Worm (Caenorhabditis elegans) whole organism, mixed stage, embryonic: ENCODE results near the gene Y57G7A.5.
A peak's percentile ranks its signal among the peaks of the same experiment; 100 is the strongest.

Experiments
- blmp-1 ChIP-seq: fragments of 150-350 bp; optimal IDR thresholded peaks from 2 replicates; lab custom pipeline; 2014; ENCODE audit warnings: missing biosample characterization, missing genetic modification characterization
- elt-1 ChIP-seq: sonication (generic microtip); optimal IDR thresholded peaks from 2 replicates; lab custom pipeline; 2017; ENCODE audit warnings: missing genetic modification characterization, mild to moderate bottlenecking, missing compliant biosample characterization, antibody characterized with exemption, moderate library complexity, borderline replicate concordance; ENCODE audit not compliant: insufficient read depth
- hlh-1 ChIP-seq: fragments of 150-350 bp; optimal IDR thresholded peaks from 2 replicates; lab custom pipeline; 2014; ENCODE audit warnings: missing biosample characterization, missing genetic modification reagents, missing genetic modification characterization
- lin-13 ChIP-seq: fragments of 150-350 bp; optimal IDR thresholded peaks from 2 replicates; lab custom pipeline; 2014; ENCODE audit warnings: missing biosample characterization, missing genetic modification characterization
- nhr-237 ChIP-seq: fragments of 150-350 bp; optimal IDR thresholded peaks from 2 replicates; lab custom pipeline; 2014; ENCODE audit warnings: missing biosample characterization, missing genetic modification characterization
- nhr-28 ChIP-seq: fragments of 150-350 bp; optimal IDR thresholded peaks from 2 replicates; lab custom pipeline; 2014; ENCODE audit warnings: missing biosample characterization, missing genetic modification characterization
- pha-4 ChIP-seq: fragments of 150-350 bp; optimal IDR thresholded peaks from 2 replicates; lab custom pipeline; 2018; ENCODE audit warnings: missing biosample characterization, missing genetic modification reagents, missing genetic modification characterization
- unc-39 ChIP-seq: fragments of 150-350 bp; optimal IDR thresholded peaks from 2 replicates; lab custom pipeline; 2014; ENCODE audit warnings: missing biosample characterization, missing genetic modification characterization

ce11 chrII:1236479-1236878, 38.9 kb downstream of the Y57G7A.5 start:
- TF ChIP-seq nhr-237 (no peak), pha-4 (tag; lab: Kevin White, UChicago) (peak; percentile 9), nhr-28 (no peak), hlh-1 (no peak), unc-39 (no peak), lin-13 (no peak), elt-1 (tag; lab: Kevin White, UChicago) (no peak), blmp-1 (tag; lab: Kevin White, UChicago) (no peak)
